Fruit fly (Drosophila melanogaster): ENCODE data around the gene Snmp1.

dm6 chr3R:21168105-21168504 lies at the start of gene Snmp1:
- no peak for TF ChIP-seq CG8478 (optimal IDR thresholded peaks at IDR 0.05)
- TF ChIP-seq CTCF (optimal IDR thresholded peaks at IDR 0.05): no peak

Measured in S2 (cell line).